Fruit fly (Drosophila melanogaster) whole organism, wandering third instar larva: Measurements from ENCODE around the gene CCT1.

ENCODE experiments used
- Abd-B ChIP-seq: fragments of >200 bp; optimal IDR thresholded peaks from 2 replicates; lab custom pipeline; 2017; ENCODE audit warnings: missing biosample characterization, missing genetic modification characterization
- CG32264 ChIP-seq: fragments of 200-800 bp; sonication (Bioruptor generic); optimal IDR thresholded peaks from 2 replicates; lab custom pipeline; 2016; ENCODE audit warnings: missing biosample characterization, missing genetic modification characterization
- CG9705 ChIP-seq: fragments of 200-800 bp; sonication (Bioruptor generic); optimal IDR thresholded peaks from 2 replicates; lab custom pipeline; 2018; ENCODE audit warnings: missing biosample characterization, mild to moderate bottlenecking, missing genetic modification characterization
- CrebA ChIP-seq: fragments of 200-800 bp; sonication (Bioruptor generic); optimal IDR thresholded peaks from 2 replicates; lab custom pipeline; 2016; ENCODE audit warnings: missing biosample characterization, mild to moderate bottlenecking, missing genetic modification characterization, borderline replicate concordance
- Dfd ChIP-seq: fragments of >200 bp; optimal IDR thresholded peaks from 2 replicates; lab custom pipeline; 2017; ENCODE audit warnings: missing biosample characterization, missing genetic modification characterization
- Dif ChIP-seq: fragments of 200-275, 200-300 bp; sonication (Bioruptor generic); optimal IDR thresholded peaks from 2 replicates; lab custom pipeline; 2018; ENCODE audit warnings: missing biosample characterization, missing genetic modification characterization; ENCODE audit not compliant: partially characterized antibody
- GATAd ChIP-seq: sonication (Bioruptor generic); optimal IDR thresholded peaks from 2 replicates; lab custom pipeline; 2016; ENCODE audit warnings: missing biosample characterization, missing genetic modification characterization
- HLH106 ChIP-seq: fragments of 200-800 bp; optimal IDR thresholded peaks from 3 replicates; lab custom pipeline; 2019; ENCODE audit warnings: missing biosample characterization, mild to moderate bottlenecking, missing genetic modification characterization, moderate library complexity
- Hr78 ChIP-seq: fragments of >200 bp; optimal IDR thresholded peaks from 2 replicates; lab custom pipeline; 2017; ENCODE audit warnings: missing biosample characterization, missing genetic modification characterization
- Hr83 ChIP-seq: fragments of 200-300 bp; sonication (Bioruptor generic); optimal IDR thresholded peaks from 2 replicates; lab custom pipeline; 2016; ENCODE audit warnings: missing biosample characterization, mild to moderate bottlenecking, missing genetic modification characterization, moderate library complexity; ENCODE audit not compliant: poor library complexity, severe bottlenecking
- Jra ChIP-seq: sonication (Bioruptor generic); optimal IDR thresholded peaks from 2 replicates; lab custom pipeline; 2016; ENCODE audit warnings: missing biosample characterization, missing genetic modification characterization
- Mio ChIP-seq: sonication (Bioruptor generic); optimal IDR thresholded peaks from 2 replicates; lab custom pipeline; 2016; ENCODE audit warnings: missing biosample characterization, missing genetic modification characterization
- N ChIP-seq: fragments of >200 bp; optimal IDR thresholded peaks from 2 replicates; lab custom pipeline; 2018; ENCODE audit warnings: missing biosample characterization, missing external identifiers, missing genetic modification characterization
- OdsH ChIP-seq: fragments of 200-800 bp; sonication (Bioruptor generic); optimal IDR thresholded peaks from 2 replicates; lab custom pipeline; 2016; ENCODE audit warnings: missing biosample characterization, mild to moderate bottlenecking, missing genetic modification characterization
- Rel ChIP-seq, 2 experiments: fragments of 200-800 bp; sonication (Bioruptor generic) in 1 of 2; optimal IDR thresholded peaks; 2 replicates in 1 of 2; 3 replicates in 1 of 2; lab custom pipeline; 2016 to 2019; ENCODE audit warnings: mild to moderate bottlenecking in 2 of 2, missing biosample characterization in 2 of 2, missing genetic modification characterization in 2 of 2, moderate library complexity in 1 of 2
- Sp1 ChIP-seq: fragments of 200-800 bp; sonication (Bioruptor generic); optimal IDR thresholded peaks from 3 replicates; lab custom pipeline; 2019; ENCODE audit warnings: missing biosample characterization, mild to moderate bottlenecking, missing genetic modification characterization, moderate library complexity
- Vsx2 ChIP-seq: fragments of 200-300, 225-300 bp; sonication (Bioruptor generic); optimal IDR thresholded peaks from 2 replicates; lab custom pipeline; 2018; ENCODE audit warnings: missing biosample characterization, missing genetic modification characterization; ENCODE audit not compliant: partially characterized antibody
- br ChIP-seq: fragments of 200-800 bp; sonication (Bioruptor generic); optimal IDR thresholded peaks from 2 replicates; lab custom pipeline; 2016; ENCODE audit warnings: missing biosample characterization, missing genetic modification characterization
- dl ChIP-seq, 2 experiments: fragments of 175-275, 200-275 bp in 1 of 2; fragments of 200-275 bp in 1 of 2; sonication (Bioruptor generic); optimal IDR thresholded peaks; lab custom pipeline; 2018; ENCODE audit warnings: mild to moderate bottlenecking in 2 of 2, missing biosample characterization in 2 of 2, missing genetic modification characterization in 2 of 2, moderate library complexity in 2 of 2; ENCODE audit not compliant: partially characterized antibody in 2 of 2, insufficient read depth in 1 of 2
- dmrt93B ChIP-seq: fragments of 200-800 bp; sonication (Bioruptor generic); optimal IDR thresholded peaks from 2 replicates; lab custom pipeline; 2018; ENCODE audit warnings: missing biosample characterization, mild to moderate bottlenecking, missing genetic modification characterization
- dsf ChIP-seq: sonication (Bioruptor generic); optimal IDR thresholded peaks from 2 replicates; lab custom pipeline; 2016; ENCODE audit warnings: missing biosample characterization, missing genetic modification characterization, borderline replicate concordance
- foxo ChIP-seq, 2 experiments: fragments of 200-800 bp; sonication (Bioruptor generic); optimal IDR thresholded peaks; 2 replicates in 1 of 2; 3 replicates in 1 of 2; lab custom pipeline; 2016 to 2017; ENCODE audit warnings: missing biosample characterization in 2 of 2, missing genetic modification characterization in 2 of 2
- fru ChIP-seq: fragments of 200-800 bp; sonication (Bioruptor generic); optimal IDR thresholded peaks from 3 replicates; lab custom pipeline; 2016; ENCODE audit warnings: missing biosample characterization, mild to moderate bottlenecking, missing genetic modification characterization
- h ChIP-seq: fragments of 200-800 bp; sonication (Bioruptor generic); optimal IDR thresholded peaks from 3 replicates; lab custom pipeline; 2016; ENCODE audit warnings: missing biosample characterization, mild to moderate bottlenecking, missing genetic modification characterization
- jim ChIP-seq: fragments of 175-275, 200-325 bp; sonication (Bioruptor generic); optimal IDR thresholded peaks from 2 replicates; lab custom pipeline; 2016; ENCODE audit warnings: missing biosample characterization, mild to moderate bottlenecking, missing genetic modification characterization
- pan ChIP-seq: fragments of >200 bp; optimal IDR thresholded peaks from 2 replicates; lab custom pipeline; 2017
- psq ChIP-seq: fragments of 200-800 bp; sonication (Bioruptor generic); optimal IDR thresholded peaks from 3 replicates; lab custom pipeline; 2017; ENCODE audit warnings: missing biosample characterization, mild to moderate bottlenecking, missing genetic modification characterization, moderate library complexity
- rgr ChIP-seq: fragments of 200-800 bp; sonication (Bioruptor generic); optimal IDR thresholded peaks from 3 replicates; lab custom pipeline; 2016; ENCODE audit warnings: missing biosample characterization, mild to moderate bottlenecking, missing genetic modification characterization
- sage ChIP-seq: fragments of 200-800 bp; sonication (Bioruptor generic); optimal IDR thresholded peaks from 2 replicates; lab custom pipeline; 2016; ENCODE audit warnings: missing biosample characterization, mild to moderate bottlenecking, missing genetic modification characterization
- sv ChIP-seq: fragments of 200-800 bp; sonication (Bioruptor generic); optimal IDR thresholded peaks from 3 replicates; lab custom pipeline; 2016; ENCODE audit warnings: missing biosample characterization, missing genetic modification characterization
- tai ChIP-seq: sonication (Bioruptor generic); optimal IDR thresholded peaks from 2 replicates; lab custom pipeline; 2016; ENCODE audit warnings: missing biosample characterization, missing genetic modification characterization
- usp ChIP-seq: fragments of >200 bp; optimal IDR thresholded peaks from 2 replicates; lab custom pipeline; 2017; ENCODE audit warnings: missing biosample characterization, missing genetic modification characterization
- woc ChIP-seq: sonication (Bioruptor generic); optimal IDR thresholded peaks from 2 replicates; lab custom pipeline; 2016; ENCODE audit warnings: missing biosample characterization, mild to moderate bottlenecking, missing genetic modification characterization

Gene CCT1

DNA sequence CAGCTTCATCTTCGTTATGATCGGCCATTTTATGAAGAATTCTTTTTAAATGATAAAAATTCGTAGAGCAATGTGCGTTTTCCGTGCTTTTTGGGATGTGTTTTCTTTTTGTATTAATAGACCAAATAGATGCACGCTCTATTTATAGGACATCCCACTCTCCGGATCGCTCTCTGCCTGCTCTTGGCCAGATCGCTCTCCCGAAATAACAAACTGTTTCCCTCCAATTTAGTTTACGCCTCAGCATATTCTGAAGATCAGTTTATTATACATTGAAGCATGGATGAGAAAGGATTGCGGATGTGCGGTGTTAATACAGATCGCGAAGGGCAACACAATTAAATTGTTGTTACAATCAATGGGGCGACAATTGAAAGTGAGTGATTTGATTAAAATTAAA lies 2.4 kb downstream of the CCT1 start, which contains the start of gene CG5376:
Gene CG5376 (minus strand): TSS at position 101 of the 400 bp plus-strand sequence.
- TF ChIP-seq dmrt93B (GFP tag; lab: Kevin White, UChicago) (no peak), Hr78 (no peak), HLH106 (tag; lab: Kevin White, UChicago) (no peak), foxo (GFP tag; optimal IDR thresholded peaks at IDR 0.05; lab: Kevin White, UChicago) (no peak), Dfd (GFP tag; lab: Kevin White, UChicago) (no peak), usp (GFP tag; lab: Kevin White, UChicago) (no peak), GATAd (GFP tag; lab: Kevin White, UChicago) (no peak), fru (no peak), h (GFP tag; lab: Kevin White, UChicago) (no peak), psq (GFP tag; lab: Kevin White, UChicago) (no peak), OdsH (GFP tag; lab: Kevin White, UChicago) (no peak), rgr (GFP tag; lab: Kevin White, UChicago) (no peak), woc (GFP tag; lab: Kevin White, UChicago) (no peak), sage (GFP tag; lab: Kevin White, UChicago) (no peak), CG32264 (GFP tag; lab: Kevin White, UChicago) (no peak), Mio (GFP tag; lab: Kevin White, UChicago) (no peak), jim (no peak), Rel (GFP tag; optimal IDR thresholded peaks at IDR 0.05; lab: Kevin White, UChicago) (no peak), Rel (tag; optimal IDR thresholded peaks at IDR 0.05; lab: Kevin White, UChicago) (no peak), CG9705 (no peak)
- TF ChIP-seq, all 38 proteins: peak for 0

dm6 chr3R:22487037-22487492 lies 4.2 kb downstream of the CCT1 start, which contains the start of gene Pfdn5:
Pfdn5 (plus strand) TSS chr3R:22487039.
- no peak for TF ChIP-seq jim
- TF ChIP-seq Rel (GFP tag; optimal IDR thresholded peaks at IDR 0.05; lab: Kevin White, UChicago), result no peak
- peak; percentile 59 for TF ChIP-seq Rel (tag; optimal IDR thresholded peaks at IDR 0.05; lab: Kevin White, UChicago)
- peak; percentile 73 for TF ChIP-seq Jra (GFP tag; lab: Kevin White, UChicago)
- TF ChIP-seq Dif (GFP tag; lab: Kevin White, UChicago), result peak; percentile 7

DNA sequence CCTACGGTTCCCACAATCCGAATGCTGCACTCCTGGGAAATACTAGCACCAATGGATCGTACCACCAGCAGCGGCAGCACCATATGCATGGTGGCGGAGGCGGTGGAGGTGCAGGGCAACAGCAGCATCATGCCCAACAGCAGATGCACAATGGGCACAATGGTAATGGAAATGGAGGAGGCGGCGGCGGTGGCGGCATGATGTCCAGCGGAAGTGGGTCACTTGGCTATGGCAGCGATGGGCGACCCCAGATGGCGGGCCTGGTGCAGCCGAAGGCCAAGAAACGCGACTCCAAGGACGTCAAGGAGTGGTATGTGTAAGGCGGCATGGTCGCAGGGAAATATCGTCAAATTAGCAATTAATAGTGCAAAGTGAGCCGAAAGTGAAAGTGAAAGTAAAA lies 7.7 kb downstream of the CCT1 start:
- TF ChIP-seq Hr78 (no peak), N (GFP tag; lab: Kevin White, UChicago) (no peak), GATAd (GFP tag; lab: Kevin White, UChicago) (no peak), CrebA (GFP tag; lab: Kevin White, UChicago) (no peak), CG9705 (no peak), Hr83 (GFP tag; lab: Kevin White, UChicago) (no peak), Abd-B (GFP tag; lab: Kevin White, UChicago) (no peak), h (GFP tag; lab: Kevin White, UChicago) (no peak), sv (GFP tag; lab: Kevin White, UChicago) (no peak), Mio (GFP tag; lab: Kevin White, UChicago) (no peak), psq (GFP tag; lab: Kevin White, UChicago) (no peak), dl (GFP tag; optimal IDR thresholded peaks at IDR 0.05; lab: Kevin White, UChicago; ENCODE audit: insufficient read depth in 1 of 2, partially characterized antibody in 2 of 2) (no peak), tai (GFP tag; lab: Kevin White, UChicago) (no peak), Rel (GFP tag; optimal IDR thresholded peaks at IDR 0.05; lab: Kevin White, UChicago) (no peak), Rel (tag; optimal IDR thresholded peaks at IDR 0.05; lab: Kevin White, UChicago) (no peak), jim (no peak), HLH106 (tag; lab: Kevin White, UChicago) (no peak), Sp1 (GFP tag; lab: Kevin White, UChicago) (no peak), foxo (GFP tag; optimal IDR thresholded peaks at IDR 0.05; lab: Kevin White, UChicago) (no peak), pan (lab: Kevin White, UChicago) (no peak), Dif (GFP tag; lab: Kevin White, UChicago) (no peak)
- TF ChIP-seq, all 38 proteins: peak for 0

dm6 chr3R:22470064-22470463 lies 21.2 kb downstream of the CCT1 start:
- TF ChIP-seq Abd-B (GFP tag; lab: Kevin White, UChicago), result no peak
- TF ChIP-seq GATAd (GFP tag; lab: Kevin White, UChicago), result no peak
- no peak for TF ChIP-seq br (GFP tag; lab: Kevin White, UChicago)
- TF ChIP-seq CG9705, result no peak
- no peak for TF ChIP-seq CrebA (GFP tag; lab: Kevin White, UChicago)
- TF ChIP-seq Vsx2 (GFP tag; lab: Kevin White, UChicago), result no peak
- TF ChIP-seq Mio (GFP tag; lab: Kevin White, UChicago), result no peak
- no peak for TF ChIP-seq dsf
- no peak for TF ChIP-seq jim
- no peak for TF ChIP-seq Sp1 (GFP tag; lab: Kevin White, UChicago)
- no peak for TF ChIP-seq OdsH (GFP tag; lab: Kevin White, UChicago)
